Worm (Caenorhabditis elegans) whole organism, late embryonic: Measurements from ENCODE around the gene B0198.2.

Experiments used
- ama-1 ChIP-seq: fragments of 150-350 bp; optimal IDR thresholded peaks from 2 replicates; lab custom pipeline; 2014
- pha-4 ChIP-seq: fragments of 150-350 bp; optimal IDR thresholded peaks from 2 replicates; lab custom pipeline; 2018; ENCODE audit warnings: missing biosample characterization, missing genetic modification reagents, missing genetic modification characterization
- pqm-1 ChIP-seq: sonication (generic microtip); optimal IDR thresholded peaks from 2 replicates; lab custom pipeline; 2016; ENCODE audit warnings: missing genetic modification characterization, missing compliant biosample characterization
- rnt-1 ChIP-seq: sonication (generic microtip); optimal IDR thresholded peaks from 2 replicates; lab custom pipeline; 2016; ENCODE audit warnings: missing genetic modification characterization, missing compliant biosample characterization
- sdc-2 ChIP-seq: sonication (generic microtip); optimal IDR thresholded peaks from 2 replicates; lab custom pipeline; 2016; ENCODE audit warnings: missing genotype, missing genetic modification characterization, missing compliant biosample characterization
- tbx-7 ChIP-seq: sonication (generic microtip); optimal IDR thresholded peaks from 2 replicates; lab custom pipeline; 2016; ENCODE audit warnings: missing genotype, missing genetic modification characterization, missing compliant biosample characterization
- ttx-3 ChIP-seq: sonication (generic microtip); optimal IDR thresholded peaks from 2 replicates; lab custom pipeline; 2016; ENCODE audit warnings: missing genetic modification reagents, missing genetic modification characterization, missing compliant biosample characterization
- unc-86 ChIP-seq: sonication (generic microtip); optimal IDR thresholded peaks from 2 replicates; lab custom pipeline; 2016; ENCODE audit warnings: missing genetic modification characterization, missing compliant biosample characterization

- TF ChIP-seq pha-4 (tag; lab: Kevin White, UChicago) (no peak), ttx-3 (no peak), tbx-7 (no peak), ama-1 (lab: Kevin White, UChicago) (no peak), pqm-1 (tag; lab: Kevin White, UChicago) (no peak), unc-86 (tag; lab: Kevin White, UChicago) (no peak), sdc-2 (tag; lab: Kevin White, UChicago) (no peak), rnt-1 (tag; lab: Kevin White, UChicago) (no peak)
Measured at ce11 chrX:12033937-12034336, 8.4 kb downstream of the B0198.2 start, which contains the start of gene tsp-20.
